Worm (Caenorhabditis elegans): Measurements from ENCODE around the gene pals-38.

DNA sequence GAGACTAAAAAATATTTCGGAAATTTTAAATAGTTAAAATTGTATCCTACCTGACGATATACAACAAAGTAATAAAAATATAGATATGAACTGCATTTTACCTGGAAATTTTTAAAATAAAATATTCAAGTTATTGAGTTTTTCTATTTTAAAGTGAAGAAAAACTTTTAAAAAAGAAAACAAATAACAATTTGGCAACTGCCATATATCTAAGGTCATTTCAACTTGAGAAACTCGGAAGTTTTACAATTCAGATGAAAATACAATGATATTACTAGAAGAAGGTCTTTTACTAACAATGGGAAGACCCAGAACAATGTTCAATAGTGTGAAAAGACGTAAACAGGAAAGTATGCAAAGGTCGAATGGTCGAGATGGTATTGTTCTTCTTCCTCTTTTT, 3.1 kb upstream of the pals-38 start, which contains the start of gene C54D10.10:
- no peak for TF ChIP-seq lag-1 (GFP tag; IDR thresholded peaks at IDR 0.05)
- no peak for TF ChIP-seq snpc-3.4 (tag; optimal IDR thresholded peaks at IDR 0.05)
- TF ChIP-seq nfya-1 (tag; optimal IDR thresholded peaks at IDR 0.05; ENCODE audit: borderline replicate concordance, insufficient read depth): no peak
- no peak for TF ChIP-seq B0019.2 (GFP tag; conservative IDR thresholded peaks at IDR 0.05)
- TF ChIP-seq egl-44 (GFP tag; IDR thresholded peaks at IDR 0.05): no peak
- no peak for TF ChIP-seq dox-1 (GFP tag; IDR thresholded peaks at IDR 0.05)
- TF ChIP-seq xnd-1 (tag; optimal IDR thresholded peaks at IDR 0.05): no peak
- no peak for TF ChIP-seq madf-3 (GFP tag; IDR thresholded peaks at IDR 0.05)
- TF ChIP-seq F37B4.10 (GFP tag; IDR thresholded peaks at IDR 0.05): no peak
